Worm (Caenorhabditis elegans): ENCODE data around the gene sams-4.

Gene sams-4

DNA sequence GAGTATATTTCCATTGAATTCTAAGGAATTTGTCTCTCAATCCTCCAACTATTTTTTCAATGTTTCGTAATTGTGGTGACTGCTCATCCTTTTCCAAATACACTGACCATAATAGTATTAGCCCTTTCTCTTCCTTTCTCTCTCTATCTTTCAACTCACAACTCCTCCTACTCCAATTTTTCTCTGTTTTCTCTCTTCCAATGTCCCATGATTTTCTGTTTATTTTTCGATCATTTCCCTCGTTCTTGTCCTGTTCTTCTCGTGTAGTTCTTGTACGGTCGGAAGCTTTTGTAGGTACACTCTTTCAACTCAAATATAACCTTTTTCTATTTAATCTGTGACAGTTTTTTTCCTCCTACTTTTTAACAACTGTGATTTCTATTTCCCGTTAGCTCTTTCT, 24.2 kb downstream of the sams-4 start (continued):
- TF ChIP-seq lsy-2 (tag; optimal IDR thresholded peaks at IDR 0.05) (peak in 1 of 2 experiments; percentile 37), elt-2 (tag; optimal IDR thresholded peaks at IDR 0.05) (no peak), fkh-4 (tag; optimal IDR thresholded peaks at IDR 0.05; ENCODE audit: borderline replicate concordance) (no peak), nhr-12 (tag; optimal IDR thresholded peaks at IDR 0.05) (no peak), hpl-2 (GFP tag; optimal IDR thresholded peaks at IDR 0.05) (no peak), pax-3 (tag; optimal IDR thresholded peaks at IDR 0.05) (no peak), nhr-11 (tag; optimal IDR thresholded peaks at IDR 0.05) (no peak), sptf-1 (tag; optimal IDR thresholded peaks at IDR 0.05) (no peak), unc-30 (tag; optimal IDR thresholded peaks at IDR 0.05) (no peak), Y116A8C.19 (tag; optimal IDR thresholded peaks at IDR 0.05; ENCODE audit: borderline replicate concordance) (no peak), dpl-1 (GFP tag; optimal IDR thresholded peaks at IDR 0.05) (peak in 1 of 3 experiments; percentile 16), skn-1 (tag; optimal IDR thresholded peaks at IDR 0.05) (no peak), vab-15 (tag; optimal IDR thresholded peaks at IDR 0.05) (no peak), rnt-1 (tag; optimal IDR thresholded peaks at IDR 0.05) (no peak), ceh-90 (tag; optimal IDR thresholded peaks at IDR 0.05) (no peak), pqm-1 (tag; optimal IDR thresholded peaks at IDR 0.05) (no peak), dsc-1 (tag; optimal IDR thresholded peaks at IDR 0.05) (no peak), zip-4 (GFP tag; optimal IDR thresholded peaks at IDR 0.05) (no peak), nhr-19 (GFP tag; conservative IDR thresholded peaks at IDR 0.05) (no peak), ceh-8 (GFP tag; optimal IDR thresholded peaks at IDR 0.05) (no peak), fos-1 (tag; optimal IDR thresholded peaks at IDR 0.05) (no peak), swsn-7 (tag; optimal IDR thresholded peaks at IDR 0.05) (no peak), xbp-1 (tag; optimal IDR thresholded peaks at IDR 0.05) (no peak), unc-86 (tag; optimal IDR thresholded peaks at IDR 0.05) (no peak), nhr-77 (tag; optimal IDR thresholded peaks at IDR 0.05) (peak; percentile 62), nhr-28 (tag; optimal IDR thresholded peaks at IDR 0.05) (no peak), efl-3 (GFP tag; optimal IDR thresholded peaks at IDR 0.05) (no peak), tbx-2 (tag; optimal IDR thresholded peaks at IDR 0.05) (peak; percentile 57), ztf-11 (tag; optimal IDR thresholded peaks at IDR 0.05) (no peak), mdl-1 (tag; optimal IDR thresholded peaks at IDR 0.05) (no peak), nhr-20 (tag; optimal IDR thresholded peaks at IDR 0.05) (peak; percentile 35), snu-23 (GFP tag; optimal IDR thresholded peaks at IDR 0.05) (peak; percentile 34), nhr-237 (tag; optimal IDR thresholded peaks at IDR 0.05) (peak; percentile 4), ztf-4 (tag; optimal IDR thresholded peaks at IDR 0.05) (no peak), sup-37 (GFP tag; optimal IDR thresholded peaks at IDR 0.05) (no peak), nhr-47 (tag; optimal IDR thresholded peaks at IDR 0.05) (no peak), fkh-8 (tag; optimal IDR thresholded peaks at IDR 0.05) (no peak), nhr-71 (tag; optimal IDR thresholded peaks at IDR 0.05) (peak; percentile 11), lin-13 (GFP tag; optimal IDR thresholded peaks at IDR 0.05) (no peak), tlp-1 (tag; optimal IDR thresholded peaks at IDR 0.05) (no peak), efl-1 (optimal IDR thresholded peaks at IDR 0.05) (no peak), efl-1 (GFP tag; optimal IDR thresholded peaks at IDR 0.05 in 1 of 2) (no peak), aha-1 (tag; optimal IDR thresholded peaks at IDR 0.05) (no peak), lin-35 (GFP tag; optimal IDR thresholded peaks at IDR 0.05) (no peak), hlh-4 (tag; optimal IDR thresholded peaks at IDR 0.05) (no peak), nhr-76 (tag; optimal IDR thresholded peaks at IDR 0.05) (no peak), nhr-84 (tag; optimal IDR thresholded peaks at IDR 0.05) (no peak), ama-1 (optimal IDR thresholded peaks at IDR 0.05) (no peak)
